Fruit fly (Drosophila melanogaster): ENCODE results near the gene CG13843.

DNA sequence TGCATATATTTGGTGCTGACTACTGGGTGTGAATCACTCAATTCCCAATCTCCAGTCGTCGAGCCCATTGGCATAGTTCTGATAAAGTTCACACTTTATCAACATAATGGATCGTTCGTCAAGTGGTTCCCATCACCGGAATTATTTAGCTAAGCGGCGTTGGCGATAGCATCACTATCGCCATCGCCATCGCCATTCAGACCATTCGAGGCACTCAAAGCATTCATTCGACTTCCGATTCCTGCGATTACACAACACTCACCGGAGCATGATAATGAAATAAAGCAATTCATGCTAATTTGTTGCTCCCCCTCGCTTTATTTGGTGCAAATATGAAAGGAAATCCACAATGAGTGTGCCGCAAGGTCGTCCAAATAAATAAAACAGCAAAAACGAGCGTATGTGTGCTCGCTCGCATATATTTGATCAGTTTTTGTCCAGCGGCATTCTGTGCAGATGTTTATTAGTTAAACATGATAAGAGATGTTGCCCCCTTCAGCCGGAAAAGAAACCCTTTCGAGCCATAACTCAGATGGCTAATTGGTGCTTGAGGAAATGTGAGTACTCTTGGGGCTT is 13.9 kb upstream of the CG13843 start:
- TF ChIP-seq Clk (GFP tag; optimal IDR thresholded peaks at IDR 0.05) (no peak), CG14711 (tag; optimal IDR thresholded peaks at IDR 0.05) (no peak), cic (GFP tag; optimal IDR thresholded peaks at IDR 0.05) (no peak), bab1 (GFP tag; optimal IDR thresholded peaks at IDR 0.05) (no peak), tj (GFP tag; optimal IDR thresholded peaks at IDR 0.05) (no peak)
